Worm (Caenorhabditis elegans): ENCODE data around the gene srx-41.
"Not testable (repeated sequence)": the region's sequence is repeated elsewhere in the genome, so short reads cannot be mapped to it uniquely, and the experiment has no call there.

srx-41 gene

DNA sequence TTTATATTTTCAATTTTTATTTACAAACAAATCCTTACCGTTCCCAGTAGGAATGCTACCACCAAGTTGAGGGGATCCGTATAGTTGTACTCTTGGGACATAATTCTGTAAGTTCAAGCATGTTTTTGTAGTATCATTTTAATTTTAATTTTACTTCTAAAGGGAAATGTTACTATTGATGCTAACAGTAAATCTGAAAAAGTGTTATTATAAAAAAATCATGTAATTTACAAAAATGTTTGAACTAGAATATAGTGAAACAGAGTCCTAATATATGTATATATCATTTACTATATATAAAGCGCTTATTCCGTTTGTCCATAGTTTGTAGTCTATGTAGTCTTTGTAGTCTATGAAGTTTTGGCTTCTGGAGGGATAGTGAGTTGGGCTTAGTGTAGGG is 16.4 kb downstream of the srx-41 start, which contains the start of gene srx-93:
TSS of gene srx-93 (minus strand) at position 101 of the 400 bp plus-strand sequence.
- not testable (repeated sequence) for TF ChIP-seq klf-2 (GFP tag; conservative IDR thresholded peaks at IDR 0.05); cog-1 (tag; optimal IDR thresholded peaks at IDR 0.05); med-1 (GFP tag; optimal IDR thresholded peaks at IDR 0.05; ENCODE audit: insufficient read depth)

DNA sequence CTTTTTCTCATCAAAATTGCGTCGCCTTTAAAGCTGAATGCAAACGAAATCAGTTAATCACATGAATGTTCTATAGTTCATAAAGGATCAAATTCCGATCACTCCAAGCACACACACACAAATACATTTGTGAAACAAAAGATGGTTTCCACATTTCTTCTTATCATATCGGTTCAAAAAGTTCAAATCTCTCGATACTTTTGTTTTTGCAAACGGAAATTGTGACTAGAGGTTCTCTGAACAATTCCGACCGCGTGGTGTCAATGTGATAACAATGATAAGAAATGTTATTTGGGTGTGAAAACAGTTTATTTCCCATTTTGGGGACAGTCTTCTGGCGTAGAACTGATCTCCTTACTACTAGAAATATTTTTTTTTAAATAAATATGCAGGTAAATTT is 20.1 kb downstream of the srx-41 start:
- TF ChIP-seq med-1 (GFP tag; optimal IDR thresholded peaks at IDR 0.05; ENCODE audit: insufficient read depth) = no peak
- no peak for TF ChIP-seq cog-1 (tag; optimal IDR thresholded peaks at IDR 0.05)
- TF ChIP-seq tab-1 (GFP tag; IDR thresholded peaks at IDR 0.05) = no peak
- no peak for TF ChIP-seq ref-1 (GFP tag; conservative IDR thresholded peaks at IDR 0.05)
- no peak for TF ChIP-seq klf-2 (GFP tag; conservative IDR thresholded peaks at IDR 0.05)
- no peak for TF ChIP-seq T22C8.4 (GFP tag; IDR thresholded peaks at IDR 0.05)
- TF ChIP-seq flt-1 (GFP tag; IDR thresholded peaks at IDR 0.05) = no peak
- TF ChIP-seq ztf-23 (GFP tag; IDR thresholded peaks at IDR 0.05) = no peak
- TF ChIP-seq ztf-29 (GFP tag; IDR thresholded peaks at IDR 0.05) = no peak

DNA sequence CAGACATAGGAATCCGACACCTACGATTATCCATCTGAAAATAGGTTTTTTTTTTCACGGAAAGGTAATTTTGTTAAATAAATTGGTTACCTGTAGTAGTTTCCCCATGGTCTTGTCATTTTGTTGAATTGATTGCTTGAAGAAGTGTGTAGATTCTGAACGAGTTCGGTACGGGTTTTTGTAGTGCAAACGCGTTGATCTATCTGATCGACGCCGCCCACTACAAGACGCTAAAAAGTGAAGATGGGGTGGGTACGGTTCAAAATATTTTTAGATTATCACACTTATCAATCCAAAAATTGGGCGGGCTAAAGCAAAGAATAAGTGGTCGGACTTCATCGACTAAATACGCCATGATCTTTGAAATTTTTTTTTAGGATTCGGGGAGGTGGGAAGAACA is 22.6 kb downstream of the srx-41 start, which contains the start of gene T22F3.11:
TSS of gene T22F3.11 (minus strand) at position 157 of the 400 bp plus-strand sequence.
- no peak for TF ChIP-seq tab-1 (GFP tag; IDR thresholded peaks at IDR 0.05)
- TF ChIP-seq cog-1 (tag; optimal IDR thresholded peaks at IDR 0.05) = no peak
- TF ChIP-seq med-1 (GFP tag; optimal IDR thresholded peaks at IDR 0.05; ENCODE audit: insufficient read depth) = no peak
- TF ChIP-seq T22C8.4 (GFP tag; IDR thresholded peaks at IDR 0.05) = no peak
- no peak for TF ChIP-seq flt-1 (GFP tag; IDR thresholded peaks at IDR 0.05)

DNA sequence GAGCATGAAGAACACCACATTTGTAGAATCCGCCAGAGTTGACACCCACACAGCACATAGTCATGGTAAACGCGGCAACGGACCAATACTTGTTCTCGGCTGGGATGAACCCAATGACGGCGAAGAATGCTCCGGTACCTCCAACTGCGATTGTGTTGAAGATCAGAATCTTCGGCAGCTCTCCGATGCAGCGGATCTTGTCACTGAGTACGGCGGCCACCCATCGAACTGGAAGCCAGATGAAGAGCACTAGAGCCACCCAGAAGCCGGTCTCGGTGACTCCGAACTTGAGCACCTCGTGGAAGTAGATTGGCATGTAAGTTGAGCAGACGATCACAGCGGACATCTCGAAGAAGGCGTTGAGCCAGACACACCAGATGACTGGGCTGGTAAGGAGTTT is 23.9 kb downstream of the srx-41 start:
- TF ChIP-seq cog-1 (tag; optimal IDR thresholded peaks at IDR 0.05) (no peak), klf-2 (GFP tag; conservative IDR thresholded peaks at IDR 0.05) (no peak), med-1 (GFP tag; optimal IDR thresholded peaks at IDR 0.05; ENCODE audit: insufficient read depth) (no peak), flt-1 (GFP tag; IDR thresholded peaks at IDR 0.05) (no peak), ztf-29 (GFP tag; IDR thresholded peaks at IDR 0.05) (no peak), tab-1 (GFP tag; IDR thresholded peaks at IDR 0.05) (no peak), T22C8.4 (GFP tag; IDR thresholded peaks at IDR 0.05) (no peak), ref-1 (GFP tag; conservative IDR thresholded peaks at IDR 0.05) (no peak), ztf-23 (GFP tag; IDR thresholded peaks at IDR 0.05) (no peak)

DNA sequence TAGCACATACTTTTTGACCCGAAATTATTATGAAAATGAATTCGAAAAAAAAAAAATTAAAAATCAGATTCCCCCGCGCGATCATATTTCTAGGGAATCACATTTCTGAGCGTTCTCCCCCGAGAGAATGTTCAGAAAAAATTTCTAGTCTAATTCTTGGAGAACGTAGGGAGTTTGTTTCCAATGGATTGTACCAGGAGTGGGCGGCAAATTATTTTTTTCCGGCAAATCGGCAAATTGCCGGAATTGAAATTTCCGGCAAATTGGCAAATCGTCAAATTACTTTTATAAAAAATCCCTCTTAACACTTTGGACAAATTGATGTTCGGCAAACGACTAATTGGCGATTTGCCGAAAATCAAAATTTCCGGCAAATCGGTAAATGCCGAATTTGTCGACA is 25.3 kb downstream of the srx-41 start, which contains the start of gene T22F3.10:
TSS of gene T22F3.10 (minus strand) at position 101 of the 400 bp plus-strand sequence.
- no peak for TF ChIP-seq ztf-29 (GFP tag; IDR thresholded peaks at IDR 0.05)
- TF ChIP-seq ref-1 (GFP tag; conservative IDR thresholded peaks at IDR 0.05) = no peak
- no peak for TF ChIP-seq cog-1 (tag; optimal IDR thresholded peaks at IDR 0.05)
- no peak for TF ChIP-seq T22C8.4 (GFP tag; IDR thresholded peaks at IDR 0.05)
- no peak for TF ChIP-seq flt-1 (GFP tag; IDR thresholded peaks at IDR 0.05)
- no peak for TF ChIP-seq klf-2 (GFP tag; conservative IDR thresholded peaks at IDR 0.05)
- no peak for TF ChIP-seq med-1 (GFP tag; optimal IDR thresholded peaks at IDR 0.05; ENCODE audit: insufficient read depth)
- TF ChIP-seq tab-1 (GFP tag; IDR thresholded peaks at IDR 0.05) = no peak
- no peak for TF ChIP-seq ztf-23 (GFP tag; IDR thresholded peaks at IDR 0.05)

DNA sequence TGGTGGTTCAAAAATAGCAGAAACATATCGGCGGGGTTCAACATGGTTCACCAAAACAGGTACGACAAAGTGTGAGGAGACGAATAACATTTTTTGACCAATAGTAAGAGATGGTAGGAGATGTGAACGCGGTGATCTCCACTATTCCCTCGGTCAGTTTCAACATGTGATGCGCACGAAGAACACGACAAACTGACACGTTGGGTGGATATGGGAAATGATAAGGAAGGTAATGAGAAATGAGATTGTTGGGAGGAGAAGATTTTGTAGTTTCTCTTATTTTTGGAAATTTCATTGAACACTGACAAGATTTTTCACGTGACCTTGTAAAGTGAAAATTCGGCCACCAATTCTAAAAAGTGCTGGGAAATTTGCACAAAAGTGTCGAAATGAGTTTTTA is 26.3 kb downstream of the srx-41 start:
- no peak for TF ChIP-seq T22C8.4 (GFP tag; IDR thresholded peaks at IDR 0.05)
- no peak for TF ChIP-seq ref-1 (GFP tag; conservative IDR thresholded peaks at IDR 0.05)
- TF ChIP-seq cog-1 (tag; optimal IDR thresholded peaks at IDR 0.05) = no peak
- no peak for TF ChIP-seq klf-2 (GFP tag; conservative IDR thresholded peaks at IDR 0.05)
- TF ChIP-seq tab-1 (GFP tag; IDR thresholded peaks at IDR 0.05) = no peak
- no peak for TF ChIP-seq flt-1 (GFP tag; IDR thresholded peaks at IDR 0.05)
- TF ChIP-seq ztf-29 (GFP tag; IDR thresholded peaks at IDR 0.05) = no peak
- TF ChIP-seq med-1 (GFP tag; optimal IDR thresholded peaks at IDR 0.05; ENCODE audit: insufficient read depth) = no peak
- TF ChIP-seq ztf-23 (GFP tag; IDR thresholded peaks at IDR 0.05) = no peak

DNA sequence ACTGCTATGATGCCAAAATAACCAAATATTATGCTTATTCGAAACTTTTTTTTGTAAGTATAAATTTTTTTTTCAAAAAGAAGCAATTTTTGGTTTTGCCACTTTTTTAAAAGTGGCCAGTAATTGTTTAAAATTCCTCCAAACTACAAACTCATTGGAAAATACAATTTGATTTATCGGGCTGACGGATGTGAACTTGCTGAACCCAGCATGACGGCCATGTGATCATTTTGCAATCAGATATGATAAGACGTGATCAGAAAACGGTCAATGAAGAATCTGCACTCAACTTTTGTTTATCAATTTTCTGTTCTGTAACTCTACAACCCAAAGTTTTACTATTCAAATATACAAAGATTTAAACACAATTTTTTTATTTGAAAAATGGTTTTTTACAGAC is 30.6 kb downstream of the srx-41 start:
- no peak for TF ChIP-seq klf-2 (GFP tag; conservative IDR thresholded peaks at IDR 0.05)
- no peak for TF ChIP-seq med-1 (GFP tag; optimal IDR thresholded peaks at IDR 0.05; ENCODE audit: insufficient read depth)
- no peak for TF ChIP-seq T22C8.4 (GFP tag; IDR thresholded peaks at IDR 0.05)
- no peak for TF ChIP-seq tab-1 (GFP tag; IDR thresholded peaks at IDR 0.05)
- no peak for TF ChIP-seq ztf-23 (GFP tag; IDR thresholded peaks at IDR 0.05)
- TF ChIP-seq ref-1 (GFP tag; conservative IDR thresholded peaks at IDR 0.05) = no peak
- no peak for TF ChIP-seq flt-1 (GFP tag; IDR thresholded peaks at IDR 0.05)

DNA sequence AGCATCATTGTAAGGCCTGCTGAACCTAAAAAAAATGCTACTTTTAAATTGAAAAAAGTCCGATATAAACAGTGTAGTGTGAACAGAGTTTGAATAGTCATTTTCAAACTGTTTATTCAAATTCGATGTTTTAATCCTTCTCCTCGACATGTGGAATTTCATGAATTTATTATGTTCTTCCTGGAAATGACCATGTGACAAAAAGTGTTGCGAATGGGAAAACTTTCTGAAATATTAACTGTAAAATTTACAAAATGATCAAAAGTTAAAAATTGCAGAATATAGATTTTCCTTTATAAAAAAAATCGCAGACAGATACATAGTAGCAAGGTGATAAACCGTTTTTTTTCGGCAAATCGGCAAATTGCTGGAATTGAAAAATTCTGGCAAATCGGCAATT is 31.7 kb downstream of the srx-41 start, which contains the start of gene T22F3.8:
TSS of gene T22F3.8 (minus strand) at position 101 of the 400 bp plus-strand sequence.
- TF ChIP-seq ref-1 (GFP tag; conservative IDR thresholded peaks at IDR 0.05) (no peak), tab-1 (GFP tag; IDR thresholded peaks at IDR 0.05) (no peak), ztf-23 (GFP tag; IDR thresholded peaks at IDR 0.05) (no peak), klf-2 (GFP tag; conservative IDR thresholded peaks at IDR 0.05) (no peak), ztf-29 (GFP tag; IDR thresholded peaks at IDR 0.05) (no peak), med-1 (GFP tag; optimal IDR thresholded peaks at IDR 0.05; ENCODE audit: insufficient read depth) (no peak), flt-1 (GFP tag; IDR thresholded peaks at IDR 0.05) (no peak), cog-1 (tag; optimal IDR thresholded peaks at IDR 0.05) (no peak), T22C8.4 (GFP tag; IDR thresholded peaks at IDR 0.05) (no peak)

DNA sequence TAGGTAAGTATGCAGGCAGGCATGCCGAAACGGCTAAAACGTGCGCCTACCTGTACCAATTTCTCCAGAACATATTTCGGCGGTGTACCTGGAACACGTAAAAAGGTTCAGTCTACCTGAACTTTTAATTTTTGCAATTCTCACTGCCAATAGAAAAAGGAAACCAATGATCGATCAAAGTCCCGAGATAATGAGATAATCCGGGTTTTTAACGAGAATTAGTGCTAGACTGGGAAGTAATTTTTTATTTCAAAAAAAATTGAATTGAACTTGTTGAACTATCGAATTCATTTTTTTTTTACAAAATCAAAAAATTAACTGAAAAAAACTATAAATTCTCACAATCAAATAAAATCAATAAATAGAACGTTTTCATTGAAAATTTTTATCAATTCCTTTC is 36.4 kb downstream of the srx-41 start, which contains the start of gene T22F3.7:
TSS of gene T22F3.7 (minus strand) at position 101 of the 400 bp plus-strand sequence.
- TF ChIP-seq ref-1 (GFP tag; conservative IDR thresholded peaks at IDR 0.05) (no peak), T22C8.4 (GFP tag; IDR thresholded peaks at IDR 0.05) (no peak)

DNA sequence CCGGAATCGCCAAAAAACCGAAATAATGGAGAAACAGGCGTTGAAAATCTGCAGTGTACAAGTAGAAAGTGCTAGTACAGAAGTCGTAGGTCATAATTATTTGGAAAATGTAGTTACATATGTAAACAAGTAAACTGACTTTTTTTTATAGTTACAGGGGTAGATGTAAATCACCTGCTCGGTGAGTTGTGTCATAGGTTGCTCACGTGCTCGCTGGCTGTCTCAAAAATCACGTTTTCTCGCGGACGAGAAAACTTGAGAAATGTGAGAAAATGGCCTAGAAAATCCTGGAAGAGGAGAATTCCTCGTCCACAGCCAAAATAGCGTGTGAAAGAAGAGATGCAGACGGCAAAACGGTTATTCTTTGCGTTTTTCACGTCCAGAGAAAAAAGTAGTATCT is 39.9 kb downstream of the srx-41 start, which contains the start of gene srh-212:
TSS of gene srh-212 (minus strand) at position 101 of the 400 bp plus-strand sequence.
- not testable (repeated sequence) for TF ChIP-seq flt-1 (GFP tag; IDR thresholded peaks at IDR 0.05); klf-2 (GFP tag; conservative IDR thresholded peaks at IDR 0.05); med-1 (GFP tag; optimal IDR thresholded peaks at IDR 0.05; ENCODE audit: insufficient read depth)

Data from whole organism, midembryonic.